Fruit fly (Drosophila melanogaster): Measurements from ENCODE around the gene CG9281.

CG9281 gene

DNA sequence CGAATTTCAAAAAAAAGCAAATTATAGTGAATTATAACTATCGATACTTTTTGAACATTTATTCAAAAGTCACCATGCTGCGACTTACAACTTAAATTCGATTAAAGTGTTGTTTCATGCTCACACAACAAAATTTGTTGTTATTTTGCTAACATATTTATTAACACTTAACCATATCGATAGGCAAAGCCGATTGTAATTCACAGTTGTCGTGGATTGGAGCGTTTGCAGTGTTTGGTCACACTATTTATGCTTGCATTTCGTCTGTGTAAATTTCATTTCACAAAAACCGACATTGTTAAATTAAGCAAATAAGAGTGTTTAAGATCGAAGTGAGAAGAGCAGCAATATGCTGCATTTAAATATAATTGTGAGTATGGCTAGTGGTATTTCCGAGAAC, 2.1 kb upstream of the CG9281 start, which contains the start of gene HUWE1 (continued):
- TF ChIP-seq Abd-B (GFP tag; optimal IDR thresholded peaks at IDR 0.05) (peak; percentile 34), HmgD (GFP tag; optimal IDR thresholded peaks at IDR 0.05) (peak; percentile 43), dm (GFP tag; optimal IDR thresholded peaks at IDR 0.05) (peak; percentile 63), zf30C (GFP tag; optimal IDR thresholded peaks at IDR 0.05) (no peak), bab2 (GFP tag; optimal IDR thresholded peaks at IDR 0.05) (no peak), CG34224 (GFP tag; IDR thresholded peaks at IDR 0.05; ENCODE audit: partially characterized antibody) (peak; percentile 85), mld (GFP tag; IDR thresholded peaks at IDR 0.05; ENCODE audit: partially characterized antibody) (peak; percentile 66; the same call in 2 of the 3 replicates), CG15601 (tag; optimal IDR thresholded peaks at IDR 0.05) (peak; percentile 69), Usf (GFP tag; optimal IDR thresholded peaks at IDR 0.05) (no peak), HmgZ (tag; optimal IDR thresholded peaks at IDR 0.05) (peak; percentile 63), inv (GFP tag; IDR thresholded peaks at IDR 0.05; ENCODE audit: partially characterized antibody) (peak; percentile 72), esg (GFP tag; conservative IDR thresholded peaks at IDR 0.05) (no peak), C15 (GFP tag; IDR thresholded peaks at IDR 0.05) (no peak), CG1792 (GFP tag; optimal IDR thresholded peaks at IDR 0.05) (no peak), pho (GFP tag; optimal IDR thresholded peaks at IDR 0.05) (peak; percentile 19), Rfx (GFP tag; IDR thresholded peaks at IDR 0.05) (peak; percentile 58), Myb (GFP tag; optimal IDR thresholded peaks at IDR 0.05) (peak; percentile 61), Stat92E (GFP tag; optimal IDR thresholded peaks at IDR 0.05) (peak in 1 of 3 experiments; percentile 1), HLH54F (GFP tag; optimal IDR thresholded peaks at IDR 0.05) (peak; percentile 34), row (GFP tag; IDR thresholded peaks at IDR 0.05) (peak; percentile 71), CG12391 (tag; optimal IDR thresholded peaks at IDR 0.05) (peak; percentile 37), kah (GFP tag; optimal IDR thresholded peaks at IDR 0.05) (no peak), CG4424 (GFP tag; optimal IDR thresholded peaks at IDR 0.05) (no peak), D (optimal IDR thresholded peaks at IDR 0.05) (no peak), D (GFP tag; optimal IDR thresholded peaks at IDR 0.05) (no peak), CG6765 (GFP tag; optimal IDR thresholded peaks at IDR 0.05) (no peak), nerfin-2 (GFP tag; IDR thresholded peaks at IDR 0.05; ENCODE audit: partially characterized antibody) (peak; percentile 57), CG14014 (GFP tag; IDR thresholded peaks at IDR 0.05) (no peak), HLH4C (GFP tag; IDR thresholded peaks at IDR 0.05; ENCODE audit: partially characterized antibody) (peak; percentile 71), CG4282 (GFP tag; optimal IDR thresholded peaks at IDR 0.05) (no peak), Dref (GFP tag; IDR thresholded peaks at IDR 0.05) (peak; percentile 82), Hr3 (GFP tag; optimal IDR thresholded peaks at IDR 0.05) (no peak), cwo (GFP tag; optimal IDR thresholded peaks at IDR 0.05) (no peak), CG4854 (GFP tag; optimal IDR thresholded peaks at IDR 0.05) (no peak), Doc3 (GFP tag; IDR thresholded peaks at IDR 0.05; ENCODE audit: partially characterized antibody) (peak; percentile 71), MBD-R2 (GFP tag; IDR thresholded peaks at IDR 0.05) (peak; percentile 56), tll (GFP tag; optimal IDR thresholded peaks at IDR 0.05) (peak in 1 of 2 experiments; percentile 9), slbo (GFP tag; IDR thresholded peaks at IDR 0.05) (peak; percentile 26; the same call in 1 of the 2 replicates), CG12155 (GFP tag; optimal IDR thresholded peaks at IDR 0.05) (no peak), vnd (GFP tag; IDR thresholded peaks at IDR 0.05; ENCODE audit: partially characterized antibody) (peak; percentile 67), CG7987 (GFP tag; optimal IDR thresholded peaks at IDR 0.05) (peak; percentile 27), Aef1 (GFP tag; IDR thresholded peaks at IDR 0.05) (peak; percentile 57), CG8924 (tag; optimal IDR thresholded peaks at IDR 0.05) (peak; percentile 61), HLH3B (GFP tag; IDR thresholded peaks at IDR 0.05) (no peak), ato (GFP tag; IDR thresholded peaks at IDR 0.05; ENCODE audit: partially characterized antibody) (peak; percentile 61; the same call in 1 of the 2 replicates), so (GFP tag; IDR thresholded peaks at IDR 0.05) (no peak), gro (GFP tag; optimal IDR thresholded peaks at IDR 0.05) (peak; percentile 28), chn (GFP tag; optimal IDR thresholded peaks at IDR 0.05) (no peak), Side (GFP tag; optimal IDR thresholded peaks at IDR 0.05) (no peak), ssp (GFP tag; IDR thresholded peaks at IDR 0.05) (0 out of 2 replicates have a peak, but pooled peaks have one; percentile 18)

Data from whole organism, embryonic.